Fruit fly (Drosophila melanogaster) whole organism: Measurements from ENCODE around the gene CG44954.

Source experiments
- CG8478 ChIP-seq: fragments of >200 bp; optimal IDR thresholded peaks from 2 replicates; lab custom pipeline; 2018; ENCODE audit warnings: inconsistent platforms
- usp ChIP-seq: fragments of >200 bp; optimal IDR thresholded peaks from 2 replicates; lab custom pipeline; 2017; ENCODE audit warnings: missing biosample characterization, missing genetic modification characterization, mixed read lengths

dm6 chr3R:30648451-30648850 lies 26.7 kb upstream of the CG44954 start, which contains the start of gene PH4alphaPV:
- TF ChIP-seq CG8478 (lab: Kevin White, UChicago) (no peak), usp (GFP tag; lab: Kevin White, UChicago) (no peak)
